Worm (Caenorhabditis elegans) whole organism, L4/young adult: ENCODE results near the gene clec-136.

ENCODE experiments used
- dao-5 ChIP-seq: sonication (generic microtip); optimal IDR thresholded peaks from 2 replicates; lab custom pipeline; 2016; ENCODE audit warnings: missing genotype, missing genetic modification characterization, moderate library complexity, missing compliant biosample characterization
- him-1 ChIP-seq: sonication (generic microtip); optimal IDR thresholded peaks from 2 replicates; lab custom pipeline; 2016; ENCODE audit warnings: missing genotype, missing genetic modification reagents, missing genetic modification characterization, missing compliant biosample characterization

DNA sequence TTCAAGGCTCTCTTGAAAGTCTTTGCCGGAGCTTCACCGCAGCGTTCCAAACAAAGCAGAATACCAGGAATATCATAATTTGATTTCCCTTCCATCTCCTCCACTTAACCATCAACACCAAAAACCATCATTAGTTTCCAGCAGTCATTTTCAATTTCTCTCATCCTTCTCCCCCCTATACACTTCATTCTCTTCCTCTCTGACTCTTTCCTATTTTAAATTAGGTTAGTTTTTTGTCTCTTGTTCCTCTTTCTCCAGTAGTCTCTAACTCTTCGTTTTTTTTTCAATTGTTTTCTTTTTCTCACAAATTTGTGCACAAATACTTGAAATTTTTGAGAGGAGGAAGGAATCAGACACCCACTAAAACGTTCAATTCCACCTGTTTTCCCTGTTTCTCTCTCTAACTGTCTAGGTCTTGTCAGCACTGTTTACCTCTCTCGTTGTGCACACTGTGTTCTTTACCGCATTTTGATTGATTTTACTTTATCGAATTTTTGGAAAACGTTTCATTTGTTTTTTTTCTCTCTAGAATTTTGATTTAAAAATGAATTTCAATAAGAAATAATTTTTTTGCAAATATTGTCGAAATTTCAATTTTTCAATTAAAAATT lies 9.6 kb downstream of the clec-136 start:
- TF ChIP-seq dao-5 = no peak
- TF ChIP-seq him-1 (tag; lab: Kevin White, UChicago) = no peak
